Comparison of ENCODE assay signal across 2 worm cellular contexts in the genomic region with DNA sequence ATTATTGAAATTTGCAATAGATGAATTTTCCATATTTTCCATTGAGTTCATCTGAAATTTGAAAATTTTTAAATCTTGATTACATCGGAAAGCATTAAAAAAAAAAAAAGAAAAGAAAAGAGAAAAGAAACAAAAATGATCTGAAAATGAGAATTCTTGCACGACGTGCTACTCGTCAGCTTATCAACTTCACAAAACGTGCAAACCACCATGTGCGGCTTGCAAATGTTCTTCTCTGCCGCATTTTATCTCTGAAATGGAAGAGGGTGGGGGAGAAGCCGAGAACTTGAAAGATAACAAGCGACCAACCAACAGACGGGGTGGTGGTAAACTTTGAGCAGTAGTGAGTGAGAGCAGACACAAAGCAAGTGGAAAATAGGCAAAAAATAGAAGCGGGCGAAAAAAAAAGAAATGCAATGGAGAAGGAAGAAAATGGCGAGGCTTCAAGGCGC.
A peak's percentile ranks its signal among the peaks of the same experiment; 100 is the strongest.
TF ChIP-seq lines count a peak whose summit lies in the region.

Gene F31A3.3, minus strand, starts transcription at position 51 of the 452 bp plus-strand sequence.

TF ChIP-seq in whole organism, L1 larva, 84 proteins besides CTCF, POLR2A, EP300 and RAD21 (continued from another document):
- no peak for TF ChIP-seq nhr-47 (tag; optimal IDR thresholded peaks at IDR 0.05; lab: Kevin White, UChicago)

TF ChIP-seq in whole organism, L4 larva, 104 proteins besides CTCF, POLR2A, EP300 and RAD21 (continued from another document):
- no peak for TF ChIP-seq daf-16 (GFP tag; optimal IDR thresholded peaks at IDR 0.05; lab: Kevin White, UChicago)
- no peak for TF ChIP-seq daf-16 (tag; optimal IDR thresholded peaks at IDR 0.05; lab: Kevin White, UChicago)
- no peak for TF ChIP-seq aly-2 (tag; optimal IDR thresholded peaks at IDR 0.05; lab: Kevin White, UChicago)
- no peak for TF ChIP-seq daf-19 (GFP tag; conservative IDR thresholded peaks at IDR 0.05; lab: Robert Waterston, UW)
- peak in 1 of 2 experiments; percentile 46 for TF ChIP-seq mdl-1 (tag; optimal IDR thresholded peaks at IDR 0.05; lab: Kevin White, UChicago)
- no peak for TF ChIP-seq spr-1 (tag; optimal IDR thresholded peaks at IDR 0.05; lab: Kevin White, UChicago)
- TF ChIP-seq lsy-2 (tag; optimal IDR thresholded peaks at IDR 0.05; lab: Kevin White, UChicago), result no peak
- TF ChIP-seq mxl-3 (GFP tag; optimal IDR thresholded peaks at IDR 0.05; lab: Kevin White, UChicago), result peak; percentile 51
